Worm (Caenorhabditis elegans) whole organism, mixed stage, embryonic: ENCODE data around the gene T20G5.9.

Source experiments
- bed-3 ChIP-seq: fragments of 200-800 bp; sonication (Bioruptor generic); optimal IDR thresholded peaks from 3 replicates; lab custom pipeline; 2018; ENCODE audit warnings: mild to moderate bottlenecking, missing genetic modification characterization, moderate library complexity, missing compliant biosample characterization
- cnd-1 ChIP-seq: fragments of 200-800 bp; sonication (Bioruptor generic); optimal IDR thresholded peaks from 2 replicates; lab custom pipeline; 2018; ENCODE audit warnings: mild to moderate bottlenecking, missing genetic modification characterization, missing compliant biosample characterization
- nhr-76 ChIP-seq: sonication (generic microtip); optimal IDR thresholded peaks from 2 replicates; lab custom pipeline; 2017; ENCODE audit warnings: missing biosample characterization, missing genetic modification characterization
- snpc-4 ChIP-seq: fragments of 150-350 bp; optimal IDR thresholded peaks from 2 replicates; lab custom pipeline; 2014; ENCODE audit warnings: missing biosample characterization, missing genetic modification characterization

DNA sequence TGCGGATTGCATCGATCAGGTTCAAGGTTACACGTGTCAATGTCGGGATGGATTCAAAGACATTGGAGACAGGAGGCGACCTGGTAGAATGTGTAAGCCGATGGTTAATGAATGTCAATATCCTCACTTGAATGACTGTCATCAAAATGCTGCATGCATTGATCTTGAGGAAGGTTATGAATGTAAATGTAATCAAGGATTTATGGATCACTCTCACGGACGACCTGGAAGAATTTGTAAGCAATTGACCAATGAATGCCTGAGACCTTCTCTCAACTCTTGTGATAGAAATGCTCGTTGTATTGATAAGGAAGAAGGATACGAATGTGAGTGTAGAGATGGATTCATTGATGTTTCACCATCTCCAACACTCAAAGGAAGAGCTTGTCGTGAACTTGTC, 31.6 kb upstream of the T20G5.9 start:
- TF ChIP-seq cnd-1 (no peak), bed-3 (GFP tag; lab: Kevin White, UChicago) (no peak), nhr-76 (tag; lab: Kevin White, UChicago) (no peak), snpc-4 (tag; lab: Kevin White, UChicago) (no peak)
